Worm (Caenorhabditis elegans): Measurements from ENCODE around the gene arrd-12.

Gene arrd-12

ce11 chrII:13780792-13781248 is 14.8 kb downstream of the arrd-12 start:
- TF ChIP-seq mab-5 (tag; optimal IDR thresholded peaks at IDR 0.05) (no peak), unc-62 (GFP tag; optimal IDR thresholded peaks at IDR 0.05) (no peak), nhr-76 (tag; optimal IDR thresholded peaks at IDR 0.05) (no peak), ceh-83 (GFP tag; optimal IDR thresholded peaks at IDR 0.05) (no peak), nhr-12 (tag; optimal IDR thresholded peaks at IDR 0.05) (no peak), ces-1 (GFP tag; optimal IDR thresholded peaks at IDR 0.05) (no peak), snpc-4 (tag; optimal IDR thresholded peaks at IDR 0.05) (no peak), M03D4.4 (tag; optimal IDR thresholded peaks at IDR 0.05) (no peak), bed-3 (GFP tag; optimal IDR thresholded peaks at IDR 0.05) (no peak), nhr-28 (tag; optimal IDR thresholded peaks at IDR 0.05) (no peak), drap-1 (GFP tag; optimal IDR thresholded peaks at IDR 0.05) (no peak), flh-1 (GFP tag; optimal IDR thresholded peaks at IDR 0.05) (no peak), hlh-1 (tag; optimal IDR thresholded peaks at IDR 0.05) (no peak), nhr-2 (tag; optimal IDR thresholded peaks at IDR 0.05) (no peak), unc-120 (tag; optimal IDR thresholded peaks at IDR 0.05; ENCODE audit: poor library complexity, severe bottlenecking) (no peak), ztf-11 (tag; optimal IDR thresholded peaks at IDR 0.05) (no peak), ceh-43 (GFP tag; optimal IDR thresholded peaks at IDR 0.05) (no peak), zip-8 (tag; optimal IDR thresholded peaks at IDR 0.05) (no peak)

ce11 chrII:13783880-13784279 is 17.8 kb downstream of the arrd-12 start, which contains the start of gene C01B9.4:
TSS of gene C01B9.4 (minus strand) at chrII:13783980.
- TF ChIP-seq sem-2 (GFP tag; optimal IDR thresholded peaks at IDR 0.05): no peak
- TF ChIP-seq blmp-1 (tag; optimal IDR thresholded peaks at IDR 0.05): no peak
- no peak for TF ChIP-seq unc-39 (tag; optimal IDR thresholded peaks at IDR 0.05)
- no peak for TF ChIP-seq snpc-4 (tag; optimal IDR thresholded peaks at IDR 0.05)
- no peak for TF ChIP-seq cnd-1 (tag; optimal IDR thresholded peaks at IDR 0.05)
- TF ChIP-seq mab-5 (tag; optimal IDR thresholded peaks at IDR 0.05): no peak
- no peak for TF ChIP-seq elt-3 (tag; optimal IDR thresholded peaks at IDR 0.05)
- no peak for TF ChIP-seq ham-2 (GFP tag; optimal IDR thresholded peaks at IDR 0.05)
- TF ChIP-seq lin-13 (tag; optimal IDR thresholded peaks at IDR 0.05): no peak
- TF ChIP-seq ceh-83 (GFP tag; optimal IDR thresholded peaks at IDR 0.05): no peak
- TF ChIP-seq unc-120 (tag; optimal IDR thresholded peaks at IDR 0.05; ENCODE audit: poor library complexity, severe bottlenecking): no peak
- TF ChIP-seq nhr-12 (tag; optimal IDR thresholded peaks at IDR 0.05): no peak
- TF ChIP-seq nhr-237 (tag; optimal IDR thresholded peaks at IDR 0.05): no peak
- TF ChIP-seq drap-1 (GFP tag; optimal IDR thresholded peaks at IDR 0.05): no peak
- TF ChIP-seq flh-1 (GFP tag; optimal IDR thresholded peaks at IDR 0.05): no peak
- no peak for TF ChIP-seq bed-3 (GFP tag; optimal IDR thresholded peaks at IDR 0.05)

- peak; percentile 23 for TF ChIP-seq ceh-83 (GFP tag; optimal IDR thresholded peaks at IDR 0.05)
- no peak for TF ChIP-seq elt-1 (tag; optimal IDR thresholded peaks at IDR 0.05; ENCODE audit: borderline replicate concordance, insufficient read depth)
- TF ChIP-seq unc-39 (tag; optimal IDR thresholded peaks at IDR 0.05): no peak
- no peak for TF ChIP-seq mab-5 (tag; optimal IDR thresholded peaks at IDR 0.05)
- no peak for TF ChIP-seq nhr-2 (tag; optimal IDR thresholded peaks at IDR 0.05)
- TF ChIP-seq drap-1 (GFP tag; optimal IDR thresholded peaks at IDR 0.05): peak; percentile 12
- TF ChIP-seq snpc-4 (tag; optimal IDR thresholded peaks at IDR 0.05): no peak
- no peak for TF ChIP-seq lin-32 (GFP tag; optimal IDR thresholded peaks at IDR 0.05)
- no peak for TF ChIP-seq cnd-1 (tag; optimal IDR thresholded peaks at IDR 0.05)
- peak; percentile 27 for TF ChIP-seq ham-2 (GFP tag; optimal IDR thresholded peaks at IDR 0.05)
- TF ChIP-seq nhr-12 (tag; optimal IDR thresholded peaks at IDR 0.05): no peak
- no peak for TF ChIP-seq nhr-28 (tag; optimal IDR thresholded peaks at IDR 0.05)
- no peak for TF ChIP-seq unc-120 (tag; optimal IDR thresholded peaks at IDR 0.05; ENCODE audit: poor library complexity, severe bottlenecking)
- no peak for TF ChIP-seq blmp-1 (tag; optimal IDR thresholded peaks at IDR 0.05)
Observed at ce11 chrII:13785582-13785981, 19.5 kb downstream of the arrd-12 start.

ce11 chrII:13786899-13787298 is 20.8 kb downstream of the arrd-12 start:
- TF ChIP-seq sem-2 (GFP tag; optimal IDR thresholded peaks at IDR 0.05): no peak
- no peak for TF ChIP-seq flh-1 (GFP tag; optimal IDR thresholded peaks at IDR 0.05)
- TF ChIP-seq hlh-1 (tag; optimal IDR thresholded peaks at IDR 0.05): no peak
- no peak for TF ChIP-seq unc-120 (tag; optimal IDR thresholded peaks at IDR 0.05; ENCODE audit: poor library complexity, severe bottlenecking)
- TF ChIP-seq nhr-12 (tag; optimal IDR thresholded peaks at IDR 0.05): no peak
- no peak for TF ChIP-seq M03D4.4 (tag; optimal IDR thresholded peaks at IDR 0.05)
- no peak for TF ChIP-seq ceh-43 (GFP tag; optimal IDR thresholded peaks at IDR 0.05)

- TF ChIP-seq hlh-1 (tag; optimal IDR thresholded peaks at IDR 0.05) (no peak), ceh-43 (GFP tag; optimal IDR thresholded peaks at IDR 0.05) (no peak), ham-2 (GFP tag; optimal IDR thresholded peaks at IDR 0.05) (no peak), mep-1 (tag; optimal IDR thresholded peaks at IDR 0.05) (no peak), tbx-8 (GFP tag; optimal IDR thresholded peaks at IDR 0.05) (no peak), ceh-83 (GFP tag; optimal IDR thresholded peaks at IDR 0.05) (no peak), nhr-28 (tag; optimal IDR thresholded peaks at IDR 0.05) (no peak), elt-3 (tag; optimal IDR thresholded peaks at IDR 0.05) (no peak), nhr-2 (tag; optimal IDR thresholded peaks at IDR 0.05) (no peak), flh-1 (GFP tag; optimal IDR thresholded peaks at IDR 0.05) (no peak), elt-1 (tag; optimal IDR thresholded peaks at IDR 0.05; ENCODE audit: borderline replicate concordance, insufficient read depth) (no peak), unc-39 (tag; optimal IDR thresholded peaks at IDR 0.05) (no peak), M03D4.4 (tag; optimal IDR thresholded peaks at IDR 0.05) (no peak), ces-1 (GFP tag; optimal IDR thresholded peaks at IDR 0.05) (no peak), sem-2 (GFP tag; optimal IDR thresholded peaks at IDR 0.05) (no peak), unc-62 (GFP tag; optimal IDR thresholded peaks at IDR 0.05) (no peak)
Observed at ce11 chrII:13788813-13789212, 22.8 kb downstream of the arrd-12 start.
